Worm (Caenorhabditis elegans) whole organism, young adult: ENCODE measurements around the gene far-5.
A peak's percentile ranks its signal among the peaks of the same experiment; 100 is the strongest.

Source experiments
- B0019.2 ChIP-seq: fragments of 200-800 bp; sonication (Bioruptor generic); conservative IDR thresholded peaks from 2 replicates; pipeline ENCODE4 v1.3.6; 2022; ENCODE audit warnings: missing genetic modification reagents, missing genetic modification characterization, missing compliant biosample characterization
- B0261.1 ChIP-seq: sonication (generic microtip); optimal IDR thresholded peaks from 2 replicates; lab custom pipeline; 2016; ENCODE audit warnings: mild to moderate bottlenecking, missing genetic modification characterization, moderate library complexity, missing compliant biosample characterization
- D2030.7 ChIP-seq: fragments of 200-800 bp; sonication (Bioruptor generic); IDR thresholded peaks from 2 replicates; pipeline ENCODE4 v1.3.6; 2022; ENCODE audit warnings: missing genetic modification reagents, missing genetic modification characterization, missing compliant biosample characterization
- F33H1.4 ChIP-seq: fragments of 200-800 bp; sonication (Bioruptor generic); IDR thresholded peaks from 2 replicates; pipeline ENCODE4 v1.3.6; 2022; ENCODE audit warnings: missing genetic modification reagents, missing genetic modification characterization, missing compliant biosample characterization
- F55B11.4 ChIP-seq: sonication (generic microtip); optimal IDR thresholded peaks from 2 replicates; lab custom pipeline; 2016; ENCODE audit warnings: missing compliant biosample characterization, missing genetic modification characterization, borderline replicate concordance; ENCODE audit not compliant: insufficient read depth
- K12H6.12 ChIP-seq: fragments of 200-800 bp; sonication (Bioruptor generic); optimal IDR thresholded peaks from 2 replicates; lab custom pipeline; 2018; ENCODE audit warnings: mild to moderate bottlenecking, missing genetic modification characterization, missing compliant biosample characterization
- Y53F4B.3 ChIP-seq: fragments of 200-800 bp; sonication (Bioruptor generic); IDR thresholded peaks from 2 replicates; pipeline ENCODE4 v1.3.6; 2022; ENCODE audit warnings: missing genetic modification reagents, missing genetic modification characterization, missing compliant biosample characterization
- Y56A3A.18 ChIP-seq: fragments of 200-800 bp; sonication (Bioruptor generic); IDR thresholded peaks from 2 replicates; pipeline ENCODE4 v1.3.6; 2022; ENCODE audit warnings: missing genetic modification reagents, missing genetic modification characterization, missing compliant biosample characterization
- Y79H2A.3 ChIP-seq: fragments of 200-800 bp; sonication (Bioruptor generic); conservative IDR thresholded peaks from 2 replicates; pipeline ENCODE4 v1.3.6; 2022; ENCODE audit warnings: missing genetic modification reagents, missing genetic modification characterization, missing compliant biosample characterization
- akir-1 ChIP-seq: fragments of 200-800 bp; sonication (Bioruptor generic); optimal IDR thresholded peaks from 2 replicates; lab custom pipeline; 2018; ENCODE audit warnings: mild to moderate bottlenecking, missing genetic modification characterization, moderate library complexity, missing compliant biosample characterization
- atf-7 ChIP-seq: sonication (generic microtip); optimal IDR thresholded peaks from 2 replicates; lab custom pipeline; 2017; ENCODE audit warnings: mild to moderate bottlenecking, missing genetic modification characterization, missing compliant biosample characterization
- athp-1 ChIP-seq: sonication (generic microtip); optimal IDR thresholded peaks from 2 replicates; lab custom pipeline; 2017; ENCODE audit warnings: mild to moderate bottlenecking, missing genetic modification characterization, missing compliant biosample characterization
- attf-5 ChIP-seq: fragments of 200-800 bp; sonication (Bioruptor generic); optimal IDR thresholded peaks from 2 replicates; lab custom pipeline; 2018; ENCODE audit warnings: mild to moderate bottlenecking, missing genetic modification characterization, missing compliant biosample characterization
- bed-1 ChIP-seq: fragments of 200-800 bp; sonication (Bioruptor generic); IDR thresholded peaks from 2 replicates; pipeline ENCODE4 v1.3.6; 2022; ENCODE audit warnings: missing genetic modification reagents, missing genetic modification characterization, missing compliant biosample characterization
- ceh-27 ChIP-seq: fragments of 200-800 bp; sonication (Bioruptor generic); optimal IDR thresholded peaks from 2 replicates; lab custom pipeline; 2018; ENCODE audit warnings: mild to moderate bottlenecking, missing genetic modification characterization, moderate library complexity, missing compliant biosample characterization
- chd-7 ChIP-seq: sonication (generic microtip); optimal IDR thresholded peaks from 2 replicates; lab custom pipeline; 2016; ENCODE audit warnings: mild to moderate bottlenecking, missing genetic modification characterization, moderate library complexity, missing compliant biosample characterization
- dox-1 ChIP-seq: fragments of 200-800 bp; sonication (Bioruptor generic); IDR thresholded peaks from 2 replicates; pipeline ENCODE4 v1.3.6; 2022; ENCODE audit warnings: missing genetic modification reagents, missing genetic modification characterization, missing compliant biosample characterization
- egl-44 ChIP-seq: fragments of 200-800 bp; sonication (Bioruptor generic); IDR thresholded peaks from 2 replicates; pipeline ENCODE4 v1.3.6; 2022; ENCODE audit warnings: missing genetic modification reagents, missing genetic modification characterization, missing compliant biosample characterization
- fkh-3 ChIP-seq: sonication (generic microtip); optimal IDR thresholded peaks from 2 replicates; lab custom pipeline; 2016; ENCODE audit warnings: mild to moderate bottlenecking, missing genetic modification characterization, missing compliant biosample characterization
- gei-17 ChIP-seq: fragments of 200-800 bp; sonication (Bioruptor generic); optimal IDR thresholded peaks from 2 replicates; lab custom pipeline; 2018; ENCODE audit warnings: mild to moderate bottlenecking, missing genetic modification characterization, missing compliant biosample characterization
- him-1 ChIP-seq: sonication (generic microtip); optimal IDR thresholded peaks from 2 replicates; lab custom pipeline; 2016; ENCODE audit warnings: missing genotype, missing genetic modification reagents, missing genetic modification characterization, missing compliant biosample characterization
- hlh-12 ChIP-seq: sonication (generic microtip); optimal IDR thresholded peaks from 2 replicates; lab custom pipeline; 2016; ENCODE audit warnings: missing genetic modification characterization, missing compliant biosample characterization
- lin-26 ChIP-seq: fragments of 200-800 bp; sonication (Bioruptor generic); IDR thresholded peaks from 2 replicates; pipeline ENCODE4 v1.3.6; 2022; ENCODE audit warnings: missing genetic modification reagents, missing genetic modification characterization, missing compliant biosample characterization
- lsl-1 ChIP-seq: fragments of 200-800 bp; sonication (Bioruptor generic); optimal IDR thresholded peaks from 2 replicates; lab custom pipeline; 2018; ENCODE audit warnings: mild to moderate bottlenecking, missing genetic modification characterization, moderate library complexity, missing compliant biosample characterization
- lsy-27 ChIP-seq: sonication (generic microtip); optimal IDR thresholded peaks from 2 replicates; lab custom pipeline; 2017; ENCODE audit warnings: missing genetic modification characterization, mild to moderate bottlenecking, missing compliant biosample characterization, antibody characterized with exemption, missing genotype, borderline replicate concordance; ENCODE audit not compliant: insufficient read depth
- madf-6 ChIP-seq: fragments of 200-800 bp; sonication (Bioruptor generic); IDR thresholded peaks from 2 replicates; pipeline ENCODE4 v1.3.6; 2022; ENCODE audit warnings: missing genetic modification reagents, missing genetic modification characterization, missing compliant biosample characterization
- mcd-1 ChIP-seq: fragments of 200-800 bp; sonication (Bioruptor generic); IDR thresholded peaks from 2 replicates; pipeline ENCODE4 v1.3.6; 2022; ENCODE audit warnings: missing genetic modification reagents, missing genetic modification characterization, missing compliant biosample characterization
- mel-28 ChIP-seq: sonication (generic microtip); optimal IDR thresholded peaks from 2 replicates; lab custom pipeline; 2016; ENCODE audit warnings: borderline replicate concordance, mild to moderate bottlenecking, missing genetic modification characterization, missing compliant biosample characterization
- nfya-1 ChIP-seq: sonication (generic microtip); optimal IDR thresholded peaks from 2 replicates; lab custom pipeline; 2017; ENCODE audit warnings: antibody characterized with exemption, missing compliant biosample characterization, missing genetic modification characterization, borderline replicate concordance; ENCODE audit not compliant: insufficient read depth
- nhr-120 ChIP-seq: fragments of 200-800 bp; sonication (Bioruptor generic); IDR thresholded peaks from 2 replicates; pipeline ENCODE4 v1.3.6; 2022; ENCODE audit warnings: missing genetic modification characterization, missing compliant biosample characterization
- nhr-27 ChIP-seq: fragments of 200-800 bp; sonication (Bioruptor generic); optimal IDR thresholded peaks from 2 replicates; lab custom pipeline; 2018; ENCODE audit warnings: mild to moderate bottlenecking, missing genetic modification characterization, moderate library complexity, missing compliant biosample characterization
- snpc-1.3 ChIP-seq: sonication (generic microtip); optimal IDR thresholded peaks from 2 replicates; lab custom pipeline; 2017; ENCODE audit warnings: missing genetic modification characterization, mild to moderate bottlenecking, missing compliant biosample characterization, antibody characterized with exemption, moderate library complexity, missing genotype, missing genetic modification reagents; ENCODE audit not compliant: insufficient read depth
- snpc-3.4 ChIP-seq: sonication (generic microtip); optimal IDR thresholded peaks from 2 replicates; lab custom pipeline; 2017; ENCODE audit warnings: missing genetic modification characterization, mild to moderate bottlenecking, missing compliant biosample characterization, antibody characterized with exemption, moderate library complexity, missing genotype, missing genetic modification reagents
- tlf-1 ChIP-seq: fragments of 200-800 bp; sonication (Bioruptor generic); optimal IDR thresholded peaks from 2 replicates; lab custom pipeline; 2018; ENCODE audit warnings: mild to moderate bottlenecking, missing genetic modification characterization, missing compliant biosample characterization
- unc-130 ChIP-seq: sonication (generic microtip); optimal IDR thresholded peaks from 2 replicates; lab custom pipeline; 2016; ENCODE audit warnings: missing genetic modification reagents, missing genetic modification characterization, missing compliant biosample characterization
- xnd-1 ChIP-seq: sonication (generic microtip); optimal IDR thresholded peaks from 2 replicates; lab custom pipeline; 2016; ENCODE audit warnings: missing genotype, missing genetic modification reagents, missing genetic modification characterization, missing compliant biosample characterization
- zfh-2 ChIP-seq: fragments of 200-800 bp; sonication (Bioruptor generic); conservative IDR thresholded peaks from 2 replicates; pipeline ENCODE4 v1.3.6; 2022; ENCODE audit warnings: missing genetic modification reagents, missing genetic modification characterization, missing compliant biosample characterization
- ztf-18 ChIP-seq: sonication (generic microtip); optimal IDR thresholded peaks from 2 replicates; lab custom pipeline; 2016; ENCODE audit warnings: missing genotype, mild to moderate bottlenecking, missing genetic modification characterization, missing compliant biosample characterization
- ztf-26 ChIP-seq: sonication (generic microtip); optimal IDR thresholded peaks from 2 replicates; lab custom pipeline; 2017; ENCODE audit warnings: missing genetic modification characterization, missing compliant biosample characterization
- ztf-6 ChIP-seq: fragments of 200-800 bp; sonication (Bioruptor generic); IDR thresholded peaks from 2 replicates; pipeline ENCODE4 v1.3.6; 2022; ENCODE audit warnings: missing genetic modification reagents, missing genetic modification characterization, missing compliant biosample characterization

Gene far-5

ce11 chrV:12987061-12987460, 8.3 kb upstream of the far-5 start, which contains the start of gene shw-3:
Gene shw-3 (minus strand): TSS chrV:12987161.
- no peak for TF ChIP-seq lsy-27 (tag; lab: Kevin White, UChicago)

- TF ChIP-seq atf-7 (no peak), K12H6.12 (tag; lab: Kevin White, UChicago) (no peak), nfya-1 (tag; lab: Kevin White, UChicago) (no peak)
These were observed 7.1 kb upstream of the far-5 start, which contains the start of gene F15B9.8 for ce11 chrV:12988256-12988655. Gene F15B9.8 (plus strand): TSS chrV:12988556.

- TF ChIP-seq F55B11.4: no peak
- TF ChIP-seq mel-28 (tag; lab: Kevin White, UChicago): no peak
- no peak for TF ChIP-seq ztf-6
- no peak for TF ChIP-seq Y53F4B.3 (GFP tag; lab: Robert Waterston, UW)
- no peak for TF ChIP-seq Y56A3A.18 (GFP tag; lab: Robert Waterston, UW)
- no peak for TF ChIP-seq snpc-1.3 (tag; lab: Kevin White, UChicago)
- no peak for TF ChIP-seq nhr-120 (GFP tag; lab: Robert Waterston, UW)
- no peak for TF ChIP-seq lin-26
- TF ChIP-seq ztf-18: no peak
- no peak for TF ChIP-seq K12H6.12 (tag; lab: Kevin White, UChicago)
- no peak for TF ChIP-seq atf-7
- TF ChIP-seq gei-17: no peak
- TF ChIP-seq attf-5 (GFP tag; lab: Kevin White, UChicago): no peak
- no peak for TF ChIP-seq ceh-27 (GFP tag; lab: Kevin White, UChicago)
- TF ChIP-seq hlh-12 (tag; lab: Kevin White, UChicago): no peak
- no peak for TF ChIP-seq B0261.1
- TF ChIP-seq Y79H2A.3 (GFP tag; lab: Robert Waterston, UW): no peak
These were observed 2.5 kb upstream of the far-5 start, which contains the start of the genes F15B9.11 and dsl-7 for ce11 chrV:12992891-12993290. Gene F15B9.11 (minus strand): TSS chrV:12992895. Gene dsl-7 (plus strand): TSS chrV:12993150.

ce11 chrV:12997422-12997821, 2.1 kb downstream of the far-5 start, which contains the start of gene far-3:
Gene far-3 (minus strand): TSS chrV:12997522.
- TF ChIP-seq ztf-6 (no peak), athp-1 (tag; lab: Kevin White, UChicago) (no peak), zfh-2 (GFP tag; lab: Robert Waterston, UW) (no peak), lsy-27 (tag; lab: Kevin White, UChicago) (no peak), B0019.2 (GFP tag; lab: Robert Waterston, UW) (no peak), mcd-1 (GFP tag; lab: Robert Waterston, UW) (no peak), dox-1 (no peak), ztf-26 (no peak), ceh-27 (GFP tag; lab: Kevin White, UChicago) (no peak)

ce11 chrV:12999559-12999958, 4.2 kb downstream of the far-5 start, which contains the start of gene far-4:
Gene far-4 (minus strand): TSS chrV:12999659.
- TF ChIP-seq madf-6 (GFP tag; lab: Robert Waterston, UW): no peak
- TF ChIP-seq egl-44 (GFP tag; lab: Robert Waterston, UW): no peak
- TF ChIP-seq akir-1 (GFP tag; lab: Kevin White, UChicago): no peak
- TF ChIP-seq B0019.2 (GFP tag; lab: Robert Waterston, UW): no peak
- TF ChIP-seq, all 124 proteins: peak for 0

- TF ChIP-seq unc-130 (GFP tag; lab: Kevin White, UChicago) (peak; percentile 12), fkh-3 (tag; lab: Kevin White, UChicago) (no peak), chd-7 (tag; lab: Kevin White, UChicago) (no peak), snpc-1.3 (tag; lab: Kevin White, UChicago) (peak; percentile 65), F33H1.4 (GFP tag; lab: Robert Waterston, UW) (peak; percentile 92), nhr-27 (tag; lab: Kevin White, UChicago) (no peak), snpc-3.4 (tag; lab: Kevin White, UChicago) (peak; percentile 83), him-1 (tag; lab: Kevin White, UChicago) (peak; percentile 63), xnd-1 (peak; percentile 92), D2030.7 (GFP tag; lab: Robert Waterston, UW) (peak; percentile 92), lsl-1 (GFP tag; lab: Kevin White, UChicago) (peak; percentile 99), tlf-1 (GFP tag; lab: Kevin White, UChicago) (peak; percentile 12), bed-1 (GFP tag; lab: Robert Waterston, UW) (no peak)
These were observed 4.7 kb downstream of the far-5 start for ce11 chrV:13000068-13000467.
